Worm (Caenorhabditis elegans) whole organism, L3 larva: Measurements from ENCODE around the gene F10D7.5.
A peak's percentile ranks its signal among the peaks of the same experiment; 100 is the strongest.

ENCODE experiments used
- R02D3.7 ChIP-seq: fragments of 150-350 bp; optimal IDR thresholded peaks from 2 replicates; lab custom pipeline; 2014; ENCODE audit warnings: missing biosample characterization, missing genetic modification characterization
- ZK546.5 ChIP-seq: sonication (generic microtip); optimal IDR thresholded peaks from 2 replicates; lab custom pipeline; 2017; ENCODE audit warnings: missing biosample characterization, missing genetic modification characterization
- aly-2 ChIP-seq: fragments of 150-350 bp; optimal IDR thresholded peaks from 2 replicates; lab custom pipeline; 2014; ENCODE audit warnings: missing biosample characterization, missing genetic modification characterization
- ama-1 ChIP-seq: fragments of 150-350 bp; optimal IDR thresholded peaks from 2 replicates; lab custom pipeline; 2018
- ceh-28 ChIP-seq: fragments of 150-350 bp; optimal IDR thresholded peaks from 2 replicates; lab custom pipeline; 2014; ENCODE audit warnings: missing biosample characterization, missing genetic modification reagents, missing genetic modification characterization
- ceh-82 ChIP-seq: fragments of 150-350 bp; optimal IDR thresholded peaks from 2 replicates; lab custom pipeline; 2014; ENCODE audit warnings: missing biosample characterization, missing genetic modification characterization
- ceh-9 ChIP-seq: sonication (generic microtip); optimal IDR thresholded peaks from 2 replicates; lab custom pipeline; 2018; ENCODE audit warnings: missing biosample characterization, missing genetic modification characterization
- daf-12 ChIP-seq: fragments of 150-350 bp; optimal IDR thresholded peaks from 2 replicates; lab custom pipeline; 2014; ENCODE audit warnings: missing biosample characterization, missing genetic modification reagents, missing genetic modification characterization
- egl-27 ChIP-seq: sonication (generic microtip); optimal IDR thresholded peaks from 4 replicates; lab custom pipeline; 2017; ENCODE audit warnings: missing biosample characterization, missing genetic modification reagents, missing genetic modification characterization
- egl-5 ChIP-seq: fragments of 150-350 bp; optimal IDR thresholded peaks from 2 replicates; lab custom pipeline; 2017; ENCODE audit warnings: missing biosample characterization, missing genetic modification reagents, missing genetic modification characterization, inconsistent platforms
- elt-1 ChIP-seq: fragments of 150-350 bp; optimal IDR thresholded peaks from 2 replicates; lab custom pipeline; 2014; ENCODE audit warnings: missing biosample characterization, missing genetic modification characterization
- elt-2 ChIP-seq: sonication (generic microtip); optimal IDR thresholded peaks from 2 replicates; lab custom pipeline; 2016; ENCODE audit warnings: missing genetic modification reagents, mild to moderate bottlenecking, missing genetic modification characterization, missing compliant biosample characterization
- elt-3 ChIP-seq, 3 experiments: fragments of 150-350 bp in 1 of 3; sonication (generic microtip) in 2 of 3; optimal IDR thresholded peaks; 2 replicates in 2 of 3; 4 replicates in 1 of 3; lab custom pipeline; 2014 to 2017; ENCODE audit warnings: missing biosample characterization in 3 of 3, missing genetic modification characterization in 3 of 3
- eor-1 ChIP-seq, 2 experiments: fragments of 150-350 bp; optimal IDR thresholded peaks; 2 replicates each; lab custom pipeline; 2014 to 2018; ENCODE audit warnings: missing biosample characterization in 2 of 2, missing genetic modification characterization in 2 of 2
- fkh-10 ChIP-seq: sonication (generic microtip); optimal IDR thresholded peaks from 2 replicates; lab custom pipeline; 2017; ENCODE audit warnings: missing biosample characterization, missing genetic modification reagents, missing genetic modification characterization
- fos-1 ChIP-seq: fragments of 150-350 bp; optimal IDR thresholded peaks from 2 replicates; lab custom pipeline; 2014; ENCODE audit warnings: missing biosample characterization, missing genetic modification characterization
- hmg-11 ChIP-seq: sonication (generic microtip); optimal IDR thresholded peaks from 2 replicates; lab custom pipeline; 2016; ENCODE audit warnings: missing genetic modification characterization, missing compliant biosample characterization
- jun-1 ChIP-seq: fragments of 150-350 bp; optimal IDR thresholded peaks from 2 replicates; lab custom pipeline; 2014; ENCODE audit warnings: missing biosample characterization, missing genetic modification reagents, missing genetic modification characterization
- lin-15B ChIP-seq: fragments of 150-350 bp; optimal IDR thresholded peaks from 2 replicates; lab custom pipeline; 2014; ENCODE audit warnings: missing biosample characterization, missing genetic modification characterization
- mdl-1 ChIP-seq: fragments of 150-350 bp; optimal IDR thresholded peaks from 2 replicates; lab custom pipeline; 2014; ENCODE audit warnings: missing biosample characterization, missing genetic modification characterization
- mml-1 ChIP-seq: fragments of 150-350 bp; sonication (generic microtip); optimal IDR thresholded peaks from 3 replicates; lab custom pipeline; 2014; ENCODE audit warnings: missing biosample characterization, missing genetic modification characterization
- nhr-11 ChIP-seq: fragments of 150-350 bp; optimal IDR thresholded peaks from 2 replicates; lab custom pipeline; 2014; ENCODE audit warnings: missing biosample characterization, missing genetic modification characterization
- nhr-23 ChIP-seq: fragments of 150-350 bp; optimal IDR thresholded peaks from 2 replicates; lab custom pipeline; 2014; ENCODE audit warnings: missing biosample characterization, missing genetic modification reagents, missing genetic modification characterization
- nhr-25 ChIP-seq: sonication (generic microtip); optimal IDR thresholded peaks from 2 replicates; lab custom pipeline; 2017; ENCODE audit warnings: missing biosample characterization, missing genetic modification characterization
- nhr-28 ChIP-seq: fragments of 150-350 bp; optimal IDR thresholded peaks from 2 replicates; lab custom pipeline; 2014; ENCODE audit warnings: missing biosample characterization, missing genetic modification characterization
- nhr-43 ChIP-seq: sonication (generic microtip); optimal IDR thresholded peaks from 2 replicates; lab custom pipeline; 2016; ENCODE audit warnings: mild to moderate bottlenecking, missing genetic modification characterization, missing compliant biosample characterization; ENCODE audit not compliant: poor library complexity, severe bottlenecking
- nhr-67 ChIP-seq: fragments of 150-350 bp; optimal IDR thresholded peaks from 2 replicates; lab custom pipeline; 2014; ENCODE audit warnings: missing biosample characterization, missing genetic modification characterization
- nhr-76 ChIP-seq: fragments of 150-350 bp; sonication (generic microtip); optimal IDR thresholded peaks from 5 replicates; lab custom pipeline; 2014; ENCODE audit warnings: missing biosample characterization, missing genetic modification characterization
- nhr-77 ChIP-seq: fragments of 150-350 bp; optimal IDR thresholded peaks from 2 replicates; lab custom pipeline; 2014; ENCODE audit warnings: missing biosample characterization, missing genetic modification characterization
- pha-4 ChIP-seq: fragments of 150-350 bp; optimal IDR thresholded peaks from 2 replicates; lab custom pipeline; 2014; ENCODE audit warnings: missing biosample characterization, missing genetic modification reagents, missing genetic modification characterization
- sea-2 ChIP-seq: fragments of 150-350 bp; sonication (generic microtip); optimal IDR thresholded peaks from 4 replicates; lab custom pipeline; 2014; ENCODE audit warnings: missing biosample characterization, missing genetic modification reagents, missing genetic modification characterization
- skn-1 ChIP-seq: fragments of 150-350 bp; optimal IDR thresholded peaks from 2 replicates; lab custom pipeline; 2014; ENCODE audit warnings: missing biosample characterization, missing genetic modification characterization
- unc-39 ChIP-seq: sonication (generic microtip); optimal IDR thresholded peaks from 4 replicates; lab custom pipeline; 2017; ENCODE audit warnings: missing biosample characterization, missing genetic modification characterization
- unc-62 ChIP-seq: fragments of 150-350 bp; sonication (generic microtip); optimal IDR thresholded peaks from 4 replicates; lab custom pipeline; 2014; ENCODE audit warnings: missing biosample characterization, missing genetic modification reagents, missing genetic modification characterization
- zag-1 ChIP-seq: fragments of 150-350 bp; optimal IDR thresholded peaks from 2 replicates; lab custom pipeline; 2014; ENCODE audit warnings: missing biosample characterization, missing genetic modification characterization
- ztf-11 ChIP-seq: fragments of 150-350 bp; optimal IDR thresholded peaks from 2 replicates; lab custom pipeline; 2014; ENCODE audit warnings: missing biosample characterization, missing genetic modification characterization

F10D7.5 gene

DNA sequence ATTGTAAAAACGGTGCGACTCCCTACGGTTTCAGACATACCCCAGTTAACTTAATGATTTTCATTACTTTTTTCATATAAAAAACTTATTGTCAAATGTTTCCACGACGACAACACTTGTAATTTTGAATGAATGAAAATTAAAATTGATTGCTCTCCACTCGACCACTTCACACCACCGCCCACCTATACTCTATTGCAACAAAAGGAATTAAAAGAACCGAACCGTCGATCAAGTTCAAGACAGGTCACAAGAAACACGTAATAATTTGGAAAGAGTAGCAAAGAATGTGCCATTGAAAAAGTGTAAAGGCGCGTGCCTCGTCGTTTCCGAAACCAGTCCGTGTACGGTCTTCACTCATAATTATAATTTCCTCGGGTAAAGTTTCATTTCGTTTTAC is 28.9 kb downstream of the F10D7.5 start, which contains the start of gene F10D7.11:
Gene F10D7.11 (plus strand): TSS at position 301 of the 400 bp plus-strand sequence.
- TF ChIP-seq elt-2 (tag; lab: Kevin White, UChicago) (no peak), mdl-1 (tag; lab: Kevin White, UChicago) (no peak), nhr-76 (no peak), unc-39 (tag; lab: Kevin White, UChicago) (no peak), ceh-9 (no peak), egl-27 (tag; lab: Kevin White, UChicago) (no peak), unc-62 (GFP tag; lab: Kevin White, UChicago) (no peak), nhr-28 (tag; lab: Kevin White, UChicago) (no peak), ceh-82 (tag; lab: Kevin White, UChicago) (no peak), mml-1 (tag; lab: Kevin White, UChicago) (no peak), ama-1 (lab: Kevin White, UChicago) (no peak), ceh-28 (no peak), nhr-67 (no peak), nhr-77 (no peak), hmg-11 (tag; lab: Kevin White, UChicago) (no peak), nhr-23 (tag; lab: Kevin White, UChicago) (no peak), elt-1 (no peak), sea-2 (no peak)

DNA sequence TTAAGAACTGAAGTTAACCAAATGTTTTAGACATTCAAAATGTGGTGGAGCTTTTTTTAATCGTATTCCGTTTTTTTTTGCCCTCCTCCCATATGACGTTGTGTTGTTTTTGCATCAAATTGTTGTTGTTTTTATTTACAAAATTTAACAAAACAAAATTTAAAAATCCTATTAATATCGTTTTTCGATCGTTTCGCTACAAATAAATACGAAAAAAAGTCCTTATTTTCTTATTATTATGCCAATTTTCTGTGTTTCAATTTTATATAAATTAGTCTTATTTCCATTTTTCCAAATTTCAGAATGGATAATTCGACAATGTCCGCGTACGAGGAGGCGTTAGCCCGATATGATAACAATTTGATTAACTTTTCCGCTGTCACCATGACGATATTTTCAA is 32.0 kb downstream of the F10D7.5 start, which contains the start of gene npr-36:
Gene npr-36 (plus strand): TSS at position 301 of the 400 bp plus-strand sequence.
- TF ChIP-seq nhr-11 (tag; lab: Kevin White, UChicago), result no peak
- no peak for TF ChIP-seq ceh-28
- TF ChIP-seq daf-12 (tag; lab: Kevin White, UChicago), result no peak
- no peak for TF ChIP-seq ZK546.5
- TF ChIP-seq zag-1 (tag; lab: Kevin White, UChicago), result no peak
- no peak for TF ChIP-seq elt-3 (tag; optimal IDR thresholded peaks at IDR 0.05; lab: Kevin White, UChicago)

DNA sequence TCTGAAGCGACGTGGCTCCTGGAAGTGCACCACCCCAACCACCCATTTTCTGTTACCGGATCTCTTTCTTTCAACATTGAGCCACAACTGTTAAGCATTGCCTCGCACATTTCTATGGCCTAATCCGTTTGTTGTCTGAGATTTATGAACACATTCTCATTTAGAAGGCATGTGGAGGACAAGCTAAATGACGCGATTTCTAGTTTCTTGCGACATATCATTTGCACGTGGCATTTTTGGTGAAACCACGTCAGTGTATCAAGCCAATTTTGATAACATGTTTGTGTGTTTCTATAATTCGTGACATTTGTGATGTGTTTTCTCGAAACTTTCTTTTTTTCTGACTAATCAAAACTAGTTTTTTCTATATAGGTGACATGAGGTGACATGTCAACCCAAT is 34.7 kb downstream of the F10D7.5 start:
- no peak for TF ChIP-seq nhr-11 (tag; lab: Kevin White, UChicago)
- TF ChIP-seq hmg-11 (tag; lab: Kevin White, UChicago), result no peak

DNA sequence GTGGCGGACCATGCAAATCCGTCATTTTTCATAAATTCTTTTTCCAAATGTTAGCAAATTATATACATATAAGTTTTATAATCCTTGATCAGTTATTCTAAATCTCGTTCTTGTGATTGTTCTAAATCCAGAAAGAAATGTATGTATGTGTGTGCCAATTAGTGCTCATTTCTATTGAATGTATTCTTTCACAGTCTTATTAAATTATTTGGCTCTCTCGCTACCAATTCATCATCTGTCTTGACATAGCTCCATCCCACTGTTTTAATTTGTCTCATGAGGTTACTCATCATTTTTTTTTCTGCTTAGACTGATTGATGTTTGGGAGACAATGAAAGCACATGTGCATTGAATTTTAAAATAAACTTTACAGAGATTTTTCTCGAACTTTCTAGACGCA is 36.0 kb downstream of the F10D7.5 start:
- TF ChIP-seq nhr-28 (tag; lab: Kevin White, UChicago), result no peak
- TF ChIP-seq aly-2 (tag; lab: Kevin White, UChicago), result no peak
- no peak for TF ChIP-seq lin-15B (tag; lab: Kevin White, UChicago)
- TF ChIP-seq eor-1 (tag; optimal IDR thresholded peaks at IDR 0.05; lab: Kevin White, UChicago), result no peak
- no peak for TF ChIP-seq ztf-11
- no peak for TF ChIP-seq skn-1 (tag; lab: Kevin White, UChicago)
- no peak for TF ChIP-seq ceh-82 (tag; lab: Kevin White, UChicago)
- TF ChIP-seq hmg-11 (tag; lab: Kevin White, UChicago), result no peak
- no peak for TF ChIP-seq elt-1
- TF ChIP-seq mdl-1 (tag; lab: Kevin White, UChicago), result no peak
- no peak for TF ChIP-seq ZK546.5
- TF ChIP-seq mml-1 (tag; lab: Kevin White, UChicago), result no peak
- no peak for TF ChIP-seq unc-62 (GFP tag; lab: Kevin White, UChicago)
- TF ChIP-seq fkh-10 (GFP tag; lab: Kevin White, UChicago), result no peak
- TF ChIP-seq pha-4, result no peak

DNA sequence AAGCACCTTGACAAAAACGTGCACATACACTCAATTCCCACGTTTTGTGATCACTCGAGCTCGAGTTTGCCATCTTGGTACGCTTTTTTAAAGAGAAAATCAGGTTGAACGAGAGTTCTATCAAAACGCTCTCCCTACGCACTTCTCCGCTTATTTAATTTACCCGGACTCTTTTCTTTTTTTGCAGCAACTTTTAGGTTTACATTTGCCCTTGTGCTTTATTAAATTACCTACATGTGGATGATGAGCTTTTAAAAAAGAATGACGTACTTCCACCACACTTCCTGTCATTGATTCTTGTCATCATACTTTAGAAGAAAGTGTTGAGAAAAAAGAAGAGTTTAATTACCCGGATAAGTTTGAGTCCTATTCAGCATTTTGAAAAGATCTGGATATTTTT is 39.3 kb downstream of the F10D7.5 start:
- no peak for TF ChIP-seq egl-5 (tag; lab: Kevin White, UChicago)
- TF ChIP-seq fkh-10 (GFP tag; lab: Kevin White, UChicago), result peak; percentile 87

DNA sequence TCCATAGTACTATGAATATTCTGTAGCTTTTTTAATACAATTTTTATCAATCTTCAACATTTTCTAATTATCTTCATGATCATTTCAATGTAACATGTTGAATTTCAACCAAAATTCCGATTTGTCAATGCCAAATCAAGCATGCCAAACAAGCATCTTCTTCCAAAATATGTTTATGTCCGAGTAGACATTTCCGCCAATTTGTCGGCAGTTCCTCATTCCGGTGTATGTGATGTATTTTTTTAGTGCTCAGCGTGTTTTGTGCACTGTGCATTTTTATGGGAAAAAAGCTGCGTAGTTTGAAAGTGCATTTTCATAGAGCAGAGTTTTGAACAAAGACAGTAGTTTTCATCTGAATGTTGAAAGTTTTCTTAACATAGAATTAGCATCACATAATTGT is 42.0 kb downstream of the F10D7.5 start:
- no peak for TF ChIP-seq nhr-11 (tag; lab: Kevin White, UChicago)
- no peak for TF ChIP-seq nhr-25 (tag; lab: Kevin White, UChicago)
- no peak for TF ChIP-seq eor-1 (tag; optimal IDR thresholded peaks at IDR 0.05; lab: Kevin White, UChicago)
- no peak for TF ChIP-seq jun-1 (tag; lab: Kevin White, UChicago)
- no peak for TF ChIP-seq sea-2
- TF ChIP-seq egl-27 (tag; lab: Kevin White, UChicago), result no peak
- no peak for TF ChIP-seq R02D3.7
- no peak for TF ChIP-seq nhr-67
- no peak for TF ChIP-seq unc-62 (GFP tag; lab: Kevin White, UChicago)
- no peak for TF ChIP-seq zag-1 (tag; lab: Kevin White, UChicago)
- no peak for TF ChIP-seq fos-1 (tag; lab: Kevin White, UChicago)
- no peak for TF ChIP-seq pha-4
- TF ChIP-seq nhr-28 (tag; lab: Kevin White, UChicago), result no peak
- TF ChIP-seq ztf-11, result no peak
- TF ChIP-seq nhr-43 (tag; lab: Kevin White, UChicago), result no peak
- TF ChIP-seq elt-3 (tag; optimal IDR thresholded peaks at IDR 0.05; lab: Kevin White, UChicago), result no peak
- no peak for TF ChIP-seq ZK546.5
- no peak for TF ChIP-seq daf-12 (tag; lab: Kevin White, UChicago)
- TF ChIP-seq hmg-11 (tag; lab: Kevin White, UChicago), result no peak
- no peak for TF ChIP-seq fkh-10 (GFP tag; lab: Kevin White, UChicago)
- TF ChIP-seq, all 47 proteins: peak for 0
